Worm (Caenorhabditis elegans) whole organism, late embryonic: ENCODE data around the gene nlr-1.

Experiments used
- C38D4.7 ChIP-seq: fragments of 200-800 bp; sonication (Bioruptor generic); optimal IDR thresholded peaks from 2 replicates; lab custom pipeline; 2018; ENCODE audit warnings: mild to moderate bottlenecking, missing genetic modification characterization, moderate library complexity, missing compliant biosample characterization
- K09A11.1 ChIP-seq: sonication (generic microtip); optimal IDR thresholded peaks from 2 replicates; lab custom pipeline; 2017; ENCODE audit warnings: antibody characterized with exemption, mild to moderate bottlenecking, missing genetic modification characterization, missing compliant biosample characterization; ENCODE audit not compliant: insufficient read depth
- ceh-14 ChIP-seq: sonication (generic microtip); optimal IDR thresholded peaks from 2 replicates; lab custom pipeline; 2016; ENCODE audit warnings: missing genotype, missing genetic modification characterization, missing compliant biosample characterization
- ceh-19 ChIP-seq: fragments of 200-800 bp; sonication (Bioruptor generic); optimal IDR thresholded peaks from 2 replicates; lab custom pipeline; 2018; ENCODE audit warnings: mild to moderate bottlenecking, missing genetic modification characterization, missing compliant biosample characterization
- ceh-2 ChIP-seq: sonication (generic microtip); optimal IDR thresholded peaks from 2 replicates; lab custom pipeline; 2016; ENCODE audit warnings: missing genotype, missing genetic modification characterization, missing compliant biosample characterization
- ceh-24 ChIP-seq: sonication (generic microtip); optimal IDR thresholded peaks from 2 replicates; lab custom pipeline; 2016; ENCODE audit warnings: mild to moderate bottlenecking, missing genetic modification characterization, missing compliant biosample characterization
- ceh-30 ChIP-seq: fragments of 150-350 bp; optimal IDR thresholded peaks from 2 replicates; lab custom pipeline; 2014; ENCODE audit warnings: missing biosample characterization, missing genetic modification characterization
- ceh-31 ChIP-seq: sonication (generic microtip); optimal IDR thresholded peaks from 2 replicates; lab custom pipeline; 2016; ENCODE audit warnings: missing genetic modification characterization, missing compliant biosample characterization
- ceh-34 ChIP-seq: sonication (generic microtip); optimal IDR thresholded peaks from 2 replicates; lab custom pipeline; 2016; ENCODE audit warnings: mild to moderate bottlenecking, missing genetic modification characterization, missing compliant biosample characterization
- ceh-6 ChIP-seq: fragments of 200-800 bp; sonication (Bioruptor generic); optimal IDR thresholded peaks from 2 replicates; lab custom pipeline; 2018; ENCODE audit warnings: mild to moderate bottlenecking, missing genetic modification characterization, missing compliant biosample characterization
- ceh-9 ChIP-seq: sonication (generic microtip); optimal IDR thresholded peaks from 2 replicates; lab custom pipeline; 2016; ENCODE audit warnings: mild to moderate bottlenecking, missing genetic modification characterization, inconsistent platforms, missing compliant biosample characterization
- che-1 ChIP-seq: sonication (generic microtip); optimal IDR thresholded peaks from 2 replicates; lab custom pipeline; 2016; ENCODE audit warnings: mild to moderate bottlenecking, missing genetic modification characterization, missing compliant biosample characterization
- dmd-4 ChIP-seq: sonication (generic microtip); optimal IDR thresholded peaks from 2 replicates; lab custom pipeline; 2016; ENCODE audit warnings: borderline replicate concordance, missing genetic modification characterization, missing compliant biosample characterization
- dve-1 ChIP-seq: sonication (generic microtip); optimal IDR thresholded peaks from 2 replicates; lab custom pipeline; 2017; ENCODE audit warnings: antibody characterized with exemption, mild to moderate bottlenecking, missing genetic modification characterization, missing compliant biosample characterization
- elt-2 ChIP-seq: sonication (generic microtip); optimal IDR thresholded peaks from 2 replicates; lab custom pipeline; 2016; ENCODE audit warnings: missing genetic modification reagents, missing genetic modification characterization, missing compliant biosample characterization
- ets-4 ChIP-seq: sonication (generic microtip); optimal IDR thresholded peaks from 2 replicates; lab custom pipeline; 2016; ENCODE audit warnings: missing genetic modification characterization, missing compliant biosample characterization
- fax-1 ChIP-seq: sonication (generic microtip); optimal IDR thresholded peaks from 2 replicates; lab custom pipeline; 2016; ENCODE audit warnings: missing genotype, missing genetic modification characterization, missing compliant biosample characterization
- hlh-30 ChIP-seq: sonication (generic microtip); optimal IDR thresholded peaks from 2 replicates; lab custom pipeline; 2017; ENCODE audit warnings: antibody characterized with exemption, missing genetic modification characterization, missing compliant biosample characterization; ENCODE audit not compliant: insufficient read depth
- hlh-8 ChIP-seq: sonication (generic microtip); optimal IDR thresholded peaks from 2 replicates; lab custom pipeline; 2016; ENCODE audit warnings: missing genotype, missing genetic modification characterization, missing compliant biosample characterization
- lim-6 ChIP-seq: sonication (generic microtip); optimal IDR thresholded peaks from 2 replicates; lab custom pipeline; 2016; ENCODE audit warnings: missing genetic modification characterization, missing compliant biosample characterization
- mec-3 ChIP-seq: sonication (generic microtip); optimal IDR thresholded peaks from 2 replicates; lab custom pipeline; 2016; ENCODE audit warnings: borderline replicate concordance, missing genetic modification characterization, missing compliant biosample characterization
- nfya-1 ChIP-seq: sonication (generic microtip); optimal IDR thresholded peaks from 2 replicates; lab custom pipeline; 2017; ENCODE audit warnings: missing genetic modification characterization, mild to moderate bottlenecking, missing compliant biosample characterization, antibody characterized with exemption, moderate library complexity
- nhr-232 ChIP-seq: sonication (generic microtip); optimal IDR thresholded peaks from 2 replicates; lab custom pipeline; 2016; ENCODE audit warnings: missing genetic modification characterization, missing compliant biosample characterization
- pax-1 ChIP-seq: fragments of 150-350 bp; optimal IDR thresholded peaks from 2 replicates; lab custom pipeline; 2014; ENCODE audit warnings: missing biosample characterization, missing genetic modification characterization
- pha-2 ChIP-seq: sonication (generic microtip); optimal IDR thresholded peaks from 2 replicates; lab custom pipeline; 2017; ENCODE audit warnings: mild to moderate bottlenecking, missing genetic modification characterization, missing compliant biosample characterization
- pha-4 ChIP-seq: fragments of 150-350 bp; optimal IDR thresholded peaks from 2 replicates; lab custom pipeline; 2018; ENCODE audit warnings: missing biosample characterization, missing genetic modification reagents, missing genetic modification characterization
- pqm-1 ChIP-seq: sonication (generic microtip); optimal IDR thresholded peaks from 2 replicates; lab custom pipeline; 2016; ENCODE audit warnings: missing genetic modification characterization, missing compliant biosample characterization
- ref-2 ChIP-seq: sonication (generic microtip); optimal IDR thresholded peaks from 2 replicates; lab custom pipeline; 2016; ENCODE audit warnings: missing genetic modification characterization, missing compliant biosample characterization
- sdc-2 ChIP-seq: sonication (generic microtip); optimal IDR thresholded peaks from 2 replicates; lab custom pipeline; 2016; ENCODE audit warnings: missing genotype, missing genetic modification characterization, missing compliant biosample characterization
- tbx-7 ChIP-seq: sonication (generic microtip); optimal IDR thresholded peaks from 2 replicates; lab custom pipeline; 2016; ENCODE audit warnings: missing genotype, missing genetic modification characterization, missing compliant biosample characterization
- ttx-3 ChIP-seq: sonication (generic microtip); optimal IDR thresholded peaks from 2 replicates; lab custom pipeline; 2016; ENCODE audit warnings: missing genetic modification reagents, missing genetic modification characterization, missing compliant biosample characterization
- unc-42 ChIP-seq: sonication (generic microtip); optimal IDR thresholded peaks from 2 replicates; lab custom pipeline; 2016; ENCODE audit warnings: missing genotype, missing genetic modification characterization, missing compliant biosample characterization
- unc-55 ChIP-seq: sonication (generic microtip); optimal IDR thresholded peaks from 2 replicates; lab custom pipeline; 2017; ENCODE audit warnings: missing biosample characterization, missing genetic modification reagents, missing genetic modification characterization
- unc-86 ChIP-seq: sonication (generic microtip); optimal IDR thresholded peaks from 2 replicates; lab custom pipeline; 2016; ENCODE audit warnings: missing genetic modification characterization, missing compliant biosample characterization
- zip-5 ChIP-seq: sonication (generic microtip); optimal IDR thresholded peaks from 2 replicates; lab custom pipeline; 2016; ENCODE audit warnings: missing genetic modification characterization, missing compliant biosample characterization
- ztf-16 ChIP-seq: sonication (generic microtip); optimal IDR thresholded peaks from 2 replicates; lab custom pipeline; 2017; ENCODE audit warnings: missing genetic modification characterization, missing compliant biosample characterization

nlr-1 gene

ce11 chrIV:12197679-12198078 is 19.5 kb upstream of the nlr-1 start:
- TF ChIP-seq K09A11.1 (no peak), elt-2 (tag; lab: Kevin White, UChicago) (peak; percentile 76)

ce11 chrIV:12196608-12197007 is 18.5 kb upstream of the nlr-1 start:
- TF ChIP-seq ceh-30 (tag; lab: Kevin White, UChicago) (no peak), elt-2 (tag; lab: Kevin White, UChicago) (peak; percentile 36)

ce11 chrIV:12194668-12195067 is 16.5 kb upstream of the nlr-1 start:
- no peak for TF ChIP-seq ceh-24
- no peak for TF ChIP-seq ceh-14 (tag; lab: Kevin White, UChicago)

ce11 chrIV:12193338-12193737 is 15.2 kb upstream of the nlr-1 start:
- no peak for TF ChIP-seq pha-4 (tag; lab: Kevin White, UChicago)
- TF ChIP-seq lim-6 (tag; lab: Kevin White, UChicago), result no peak
- TF ChIP-seq tbx-7 (tag; lab: Kevin White, UChicago), result no peak
- no peak for TF ChIP-seq ceh-30 (tag; lab: Kevin White, UChicago)
- TF ChIP-seq che-1 (tag; lab: Kevin White, UChicago), result no peak
- no peak for TF ChIP-seq ceh-34
- TF ChIP-seq ceh-19 (GFP tag; lab: Kevin White, UChicago), result no peak
- no peak for TF ChIP-seq elt-2 (tag; lab: Kevin White, UChicago)
- TF ChIP-seq hlh-30 (tag; lab: Kevin White, UChicago), result no peak
- no peak for TF ChIP-seq ttx-3
- no peak for TF ChIP-seq unc-86 (tag; lab: Kevin White, UChicago)
- no peak for TF ChIP-seq zip-5
- no peak for TF ChIP-seq C38D4.7 (GFP tag; lab: Kevin White, UChicago)
- no peak for TF ChIP-seq pax-1 (tag; lab: Kevin White, UChicago)
- TF ChIP-seq fax-1 (tag; lab: Kevin White, UChicago), result no peak
- TF ChIP-seq hlh-8 (tag; lab: Kevin White, UChicago), result no peak
- TF ChIP-seq, all 69 proteins: peak for 0

ce11 chrIV:12192104-12192763 is 14.1 kb upstream of the nlr-1 start:
- TF ChIP-seq C38D4.7 (GFP tag; lab: Kevin White, UChicago) (no peak), ref-2 (tag; lab: Kevin White, UChicago) (no peak), ets-4 (tag; lab: Kevin White, UChicago) (no peak), unc-55 (GFP tag; lab: Kevin White, UChicago) (peak; percentile 85), pha-2 (tag; lab: Kevin White, UChicago) (no peak), ceh-9 (tag; lab: Kevin White, UChicago) (no peak), unc-42 (tag; lab: Kevin White, UChicago) (peak; percentile 7), unc-86 (tag; lab: Kevin White, UChicago) (no peak), pax-1 (tag; lab: Kevin White, UChicago) (no peak), ceh-24 (no peak)
- TF ChIP-seq, all 69 proteins: peak for 2

ce11 chrIV:12167944-12168343 is 10.2 kb downstream of the nlr-1 start, which contains the start of gene F20B10.3:
Gene F20B10.3, plus strand, starts transcription at chrIV:12168244.
- TF ChIP-seq nhr-232 (tag; lab: Kevin White, UChicago) (no peak), unc-42 (tag; lab: Kevin White, UChicago) (no peak), elt-2 (tag; lab: Kevin White, UChicago) (no peak), pqm-1 (tag; lab: Kevin White, UChicago) (no peak), dmd-4 (tag; lab: Kevin White, UChicago) (no peak), tbx-7 (tag; lab: Kevin White, UChicago) (no peak), nfya-1 (tag; lab: Kevin White, UChicago) (no peak), ceh-2 (tag; lab: Kevin White, UChicago) (no peak), C38D4.7 (GFP tag; lab: Kevin White, UChicago) (no peak), ets-4 (tag; lab: Kevin White, UChicago) (no peak), mec-3 (tag; lab: Kevin White, UChicago) (no peak), che-1 (tag; lab: Kevin White, UChicago) (no peak), ceh-31 (tag; lab: Kevin White, UChicago) (no peak), ztf-16 (tag; lab: Kevin White, UChicago) (no peak), dve-1 (tag; lab: Kevin White, UChicago) (no peak), ceh-6 (GFP tag; lab: Kevin White, UChicago) (no peak), pha-4 (tag; lab: Kevin White, UChicago) (no peak), zip-5 (no peak), fax-1 (tag; lab: Kevin White, UChicago) (no peak), sdc-2 (tag; lab: Kevin White, UChicago) (no peak)
